Worm (Caenorhabditis elegans): ENCODE results near the gene mltn-12.

mltn-12 gene

DNA sequence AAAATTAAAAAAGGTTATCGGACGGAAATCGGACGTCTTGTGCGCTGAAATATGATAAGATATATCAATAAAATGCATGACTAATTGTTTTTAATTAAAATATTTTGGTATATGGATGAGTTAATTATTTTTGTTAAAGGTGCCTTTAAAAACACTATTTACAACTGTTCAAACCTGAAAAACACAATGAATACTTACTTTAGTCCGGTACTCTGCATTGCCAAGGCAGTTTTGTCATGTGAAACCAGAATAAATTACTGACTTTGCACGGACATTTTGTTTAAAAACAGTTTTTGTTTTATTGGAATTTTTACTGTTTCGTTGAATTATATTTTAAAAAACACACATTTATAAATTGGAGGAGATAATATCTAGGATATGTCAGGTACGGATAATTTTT lies 24.9 kb upstream of the mltn-12 start, which contains the start of gene suex-2:
TSS of gene suex-2 (plus strand) at position 301 of the 400 bp plus-strand sequence.
- no peak for TF ChIP-seq tab-1 (GFP tag; IDR thresholded peaks at IDR 0.05)
- TF ChIP-seq med-1 (GFP tag; optimal IDR thresholded peaks at IDR 0.05; ENCODE audit: insufficient read depth), result no peak
- TF ChIP-seq ztf-29 (GFP tag; IDR thresholded peaks at IDR 0.05), result no peak
- TF ChIP-seq cog-1 (tag; optimal IDR thresholded peaks at IDR 0.05), result no peak
- TF ChIP-seq ztf-23 (GFP tag; IDR thresholded peaks at IDR 0.05), result no peak
- TF ChIP-seq klf-2 (GFP tag; conservative IDR thresholded peaks at IDR 0.05), result no peak
- TF ChIP-seq T22C8.4 (GFP tag; IDR thresholded peaks at IDR 0.05), result no peak
- no peak for TF ChIP-seq flt-1 (GFP tag; IDR thresholded peaks at IDR 0.05)
- TF ChIP-seq ref-1 (GFP tag; conservative IDR thresholded peaks at IDR 0.05), result no peak

DNA sequence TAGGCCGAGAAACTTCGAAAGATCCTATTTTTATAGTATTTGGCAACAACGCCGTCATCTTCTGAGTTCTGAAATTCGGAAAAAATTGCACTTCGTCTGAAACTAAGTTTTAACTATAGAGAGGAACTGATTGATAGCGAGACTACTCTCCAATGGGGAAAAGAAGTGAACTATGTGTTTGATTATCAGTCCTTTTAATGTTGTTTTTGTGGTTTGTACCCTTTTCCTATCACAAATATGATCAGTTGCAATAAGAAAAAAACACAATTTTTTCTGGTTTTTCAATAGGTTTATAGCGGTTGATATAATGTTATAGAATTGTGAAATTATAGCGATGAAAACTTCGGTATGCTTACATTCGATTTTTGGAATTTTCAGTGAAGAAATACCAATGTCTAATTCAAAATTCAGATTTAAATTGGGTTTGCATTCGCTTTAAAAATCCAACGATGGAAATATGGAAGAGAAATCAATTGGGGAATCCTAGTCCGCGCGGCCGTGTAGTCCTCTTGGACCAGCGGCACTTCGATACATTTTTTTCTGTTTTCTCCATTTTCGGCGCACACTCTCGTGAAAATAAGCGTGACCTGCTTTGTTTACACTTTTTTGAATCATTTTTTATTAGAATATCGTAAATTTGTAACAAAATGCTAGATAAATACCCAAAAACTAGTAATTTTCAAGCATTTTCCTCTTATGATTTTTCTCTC lies 19.5 kb upstream of the mltn-12 start, which contains the start of gene C53B4.3:
TSS of gene C53B4.3 (minus strand) at position 464 of the 710 bp plus-strand sequence.
- TF ChIP-seq ref-1 (GFP tag; conservative IDR thresholded peaks at IDR 0.05) (0 out of 2 replicates have a peak, but pooled peaks have one; percentile 27), T22C8.4 (GFP tag; IDR thresholded peaks at IDR 0.05) (no peak), ztf-23 (GFP tag; IDR thresholded peaks at IDR 0.05) (peak; percentile 61; the same call in 1 of the 2 replicates), flt-1 (GFP tag; IDR thresholded peaks at IDR 0.05) (peak; percentile 73), ztf-29 (GFP tag; IDR thresholded peaks at IDR 0.05) (no peak)

ce11 chrIV:8974543-8975330 lies 18.1 kb upstream of the mltn-12 start:
- TF ChIP-seq tab-1 (GFP tag; IDR thresholded peaks at IDR 0.05), result no peak
- no peak for TF ChIP-seq ztf-29 (GFP tag; IDR thresholded peaks at IDR 0.05)
- no peak for TF ChIP-seq med-1 (GFP tag; optimal IDR thresholded peaks at IDR 0.05; ENCODE audit: insufficient read depth)
- no peak for TF ChIP-seq T22C8.4 (GFP tag; IDR thresholded peaks at IDR 0.05)
- TF ChIP-seq ref-1 (GFP tag; conservative IDR thresholded peaks at IDR 0.05), result no peak
- TF ChIP-seq klf-2 (GFP tag; conservative IDR thresholded peaks at IDR 0.05), result no peak
- no peak for TF ChIP-seq ztf-23 (GFP tag; IDR thresholded peaks at IDR 0.05)
- TF ChIP-seq cog-1 (tag; optimal IDR thresholded peaks at IDR 0.05), result no peak

DNA sequence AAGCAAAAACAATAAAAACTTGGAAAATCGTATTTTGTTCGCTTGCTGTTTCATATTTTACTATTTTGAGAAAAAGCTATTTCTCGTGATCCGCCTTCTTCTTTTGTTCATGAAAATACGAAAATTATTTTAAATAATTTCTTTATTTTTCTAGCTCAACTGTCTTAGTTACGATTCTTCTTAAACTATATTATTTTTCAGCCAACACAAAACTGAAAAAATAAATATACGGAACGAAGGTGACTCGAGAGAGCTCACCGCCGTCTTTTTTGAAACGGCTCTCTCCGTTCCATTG lies 17.6 kb upstream of the mltn-12 start, which contains the start of gene pdzd-8:
TSS of gene pdzd-8 (plus strand) at position 196 of the 295 bp plus-strand sequence.
- TF ChIP-seq klf-2 (GFP tag; conservative IDR thresholded peaks at IDR 0.05), result no peak
- no peak for TF ChIP-seq T22C8.4 (GFP tag; IDR thresholded peaks at IDR 0.05)
- TF ChIP-seq ztf-29 (GFP tag; IDR thresholded peaks at IDR 0.05), result no peak
- TF ChIP-seq med-1 (GFP tag; optimal IDR thresholded peaks at IDR 0.05; ENCODE audit: insufficient read depth), result no peak
- TF ChIP-seq cog-1 (tag; optimal IDR thresholded peaks at IDR 0.05), result no peak
- no peak for TF ChIP-seq ref-1 (GFP tag; conservative IDR thresholded peaks at IDR 0.05)
- no peak for TF ChIP-seq tab-1 (GFP tag; IDR thresholded peaks at IDR 0.05)
- TF ChIP-seq ztf-23 (GFP tag; IDR thresholded peaks at IDR 0.05), result no peak
- no peak for TF ChIP-seq flt-1 (GFP tag; IDR thresholded peaks at IDR 0.05)

DNA sequence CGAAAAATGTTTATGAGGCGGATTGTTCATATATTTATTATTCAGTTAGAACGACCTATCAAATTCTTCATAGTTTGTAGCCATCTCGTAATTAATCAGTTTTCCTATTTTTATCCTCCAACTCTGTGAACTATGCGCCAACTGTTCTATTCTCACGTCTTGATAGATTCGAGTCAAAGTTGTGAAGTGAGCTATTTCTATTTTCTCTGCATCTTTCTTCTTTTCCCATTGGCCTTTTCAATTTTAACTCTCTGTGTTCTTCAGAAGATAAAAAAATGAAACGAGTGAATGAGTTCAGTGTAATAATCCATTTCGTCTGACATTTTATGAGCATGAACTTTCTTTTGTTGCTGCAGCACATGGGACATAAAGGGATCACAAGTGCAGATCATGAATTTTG lies 14.8 kb upstream of the mltn-12 start:
- TF ChIP-seq T22C8.4 (GFP tag; IDR thresholded peaks at IDR 0.05) (no peak), flt-1 (GFP tag; IDR thresholded peaks at IDR 0.05) (no peak), ztf-29 (GFP tag; IDR thresholded peaks at IDR 0.05) (no peak), tab-1 (GFP tag; IDR thresholded peaks at IDR 0.05) (no peak)

DNA sequence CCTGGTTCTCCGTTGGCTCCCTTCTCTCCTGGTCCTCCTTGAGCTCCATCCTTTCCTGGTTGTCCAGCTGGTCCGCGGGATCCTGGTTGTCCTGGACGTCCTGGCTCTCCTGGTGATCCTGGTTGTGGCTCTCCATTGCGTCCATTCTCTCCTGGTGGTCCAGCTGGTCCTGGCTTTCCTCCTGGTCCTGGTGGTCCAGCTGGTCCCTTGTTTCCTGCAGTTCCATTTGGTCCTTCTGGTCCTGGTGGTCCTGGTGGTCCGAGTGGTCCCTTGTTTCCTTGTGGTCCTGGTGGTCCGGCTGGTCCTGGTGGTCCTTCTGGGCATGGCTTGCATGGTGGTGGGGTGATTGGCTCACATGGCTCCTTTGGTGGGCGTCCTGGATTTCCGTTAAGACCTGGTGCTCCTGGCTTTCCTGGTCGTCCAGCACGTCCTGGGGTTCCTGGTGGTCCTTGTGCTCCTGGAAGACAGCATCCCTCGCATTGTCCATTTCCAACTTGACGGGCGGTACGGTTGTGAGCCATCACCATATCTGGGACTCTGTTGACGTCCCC lies 13.7 kb upstream of the mltn-12 start:
- TF ChIP-seq tab-1 (GFP tag; IDR thresholded peaks at IDR 0.05) (no peak), flt-1 (GFP tag; IDR thresholded peaks at IDR 0.05) (no peak), ref-1 (GFP tag; conservative IDR thresholded peaks at IDR 0.05) (no peak), cog-1 (tag; optimal IDR thresholded peaks at IDR 0.05) (no peak), T22C8.4 (GFP tag; IDR thresholded peaks at IDR 0.05) (no peak)

ce11 chrIV:8979695-8980094 lies 13.2 kb upstream of the mltn-12 start, which contains the start of gene col-119:
col-119 (minus strand) TSS chrIV:8979795.
- no peak for TF ChIP-seq ztf-23 (GFP tag; IDR thresholded peaks at IDR 0.05)
- TF ChIP-seq flt-1 (GFP tag; IDR thresholded peaks at IDR 0.05), result no peak
- TF ChIP-seq cog-1 (tag; optimal IDR thresholded peaks at IDR 0.05), result no peak
- TF ChIP-seq med-1 (GFP tag; optimal IDR thresholded peaks at IDR 0.05; ENCODE audit: insufficient read depth), result no peak
- no peak for TF ChIP-seq tab-1 (GFP tag; IDR thresholded peaks at IDR 0.05)

DNA sequence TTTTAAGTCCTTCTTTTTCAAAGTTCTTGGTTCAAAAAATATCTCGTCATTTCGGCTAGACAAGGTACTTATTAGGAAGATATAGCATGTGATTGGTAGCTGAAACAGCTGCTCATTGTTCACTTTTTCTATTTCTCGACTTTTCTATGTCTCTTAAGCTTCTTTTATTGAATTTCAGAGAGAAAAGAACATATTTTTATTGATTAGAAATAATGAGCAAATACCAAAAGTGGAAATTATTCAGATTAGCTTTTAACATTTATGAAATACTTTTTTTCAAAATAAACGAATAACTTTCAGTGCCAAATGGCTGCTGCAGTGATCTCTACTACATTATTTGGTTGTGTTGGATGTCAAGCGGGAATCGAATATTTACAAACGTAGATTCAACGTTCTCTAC lies 8.3 kb upstream of the mltn-12 start, which contains the start of gene nstp-1:
TSS of gene nstp-1 (plus strand) at position 301 of the 400 bp plus-strand sequence.
- no peak for TF ChIP-seq med-1 (GFP tag; optimal IDR thresholded peaks at IDR 0.05; ENCODE audit: insufficient read depth)
- TF ChIP-seq klf-2 (GFP tag; conservative IDR thresholded peaks at IDR 0.05), result no peak
- no peak for TF ChIP-seq ztf-29 (GFP tag; IDR thresholded peaks at IDR 0.05)
- TF ChIP-seq ztf-23 (GFP tag; IDR thresholded peaks at IDR 0.05), result no peak
- no peak for TF ChIP-seq cog-1 (tag; optimal IDR thresholded peaks at IDR 0.05)
- no peak for TF ChIP-seq T22C8.4 (GFP tag; IDR thresholded peaks at IDR 0.05)

- TF ChIP-seq T22C8.4 (GFP tag; IDR thresholded peaks at IDR 0.05) (peak; percentile 44; the same call in 1 of the 2 replicates), tab-1 (GFP tag; IDR thresholded peaks at IDR 0.05) (no peak), ztf-29 (GFP tag; IDR thresholded peaks at IDR 0.05) (0 out of 2 replicates have a peak, but pooled peaks have one; percentile 15)
Observed at ce11 chrIV:8986761-8987316, 6.0 kb upstream of the mltn-12 start, which contains the start of gene bre-1. bre-1 (plus strand) TSS chrIV:8987266.

Measured in whole organism, midembryonic.